Fruit fly (Drosophila melanogaster) whole organism, embryonic: ENCODE data around the gene pbl.

ENCODE experiments used
- Atf-2 ChIP-seq: fragments of 200-800 bp; sonication (Bioruptor generic); optimal IDR thresholded peaks from 2 replicates; lab custom pipeline; 2016; ENCODE audit warnings: missing biosample characterization, missing genetic modification characterization
- CG11696 ChIP-seq: fragments of 200-800 bp; sonication (Bioruptor generic); IDR thresholded peaks from 2 replicates; pipeline ENCODE4 v1.3.6; 2022; ENCODE audit warnings: missing biosample characterization, missing genetic modification characterization
- CG12299 ChIP-seq: fragments of 200-800 bp; sonication (Bioruptor generic); optimal IDR thresholded peaks from 2 replicates; lab custom pipeline; 2018; ENCODE audit warnings: missing biosample characterization, mild to moderate bottlenecking, missing genetic modification characterization
- CG14441 ChIP-seq: fragments of 200-800 bp; sonication (Bioruptor generic); IDR thresholded peaks from 2 replicates; pipeline ENCODE4 v1.3.6; 2022; ENCODE audit warnings: missing biosample characterization, missing genetic modification characterization
- CG1602 ChIP-seq: fragments of 200-800 bp; sonication (Bioruptor generic); optimal IDR thresholded peaks from 3 replicates; lab custom pipeline; 2016; ENCODE audit warnings: missing biosample characterization, missing genetic modification characterization
- CG17328 ChIP-seq: fragments of 200-800 bp; sonication (Bioruptor generic); IDR thresholded peaks from 2 replicates; pipeline ENCODE4 v1.3.6; 2022; ENCODE audit warnings: missing biosample characterization, missing genetic modification characterization
- CG17612 ChIP-seq: fragments of 200-800 bp; sonication (Bioruptor generic); IDR thresholded peaks from 2 replicates; pipeline ENCODE4 v1.3.6; 2022; ENCODE audit warnings: missing biosample characterization, missing genetic modification characterization
- CG18764 ChIP-seq: fragments of 200-800 bp; sonication (Bioruptor generic); optimal IDR thresholded peaks from 3 replicates; lab custom pipeline; 2016; ENCODE audit warnings: missing biosample characterization, missing genetic modification characterization
- CG2199 ChIP-seq: fragments of 200-800 bp; sonication (Bioruptor generic); IDR thresholded peaks from 3 replicates; pipeline ENCODE4 v1.3.6; 2022; ENCODE audit warnings: missing biosample characterization, missing genetic modification characterization
- CG2202 ChIP-seq: fragments of 200-800 bp; sonication (Bioruptor generic); optimal IDR thresholded peaks from 2 replicates; lab custom pipeline; 2018; ENCODE audit warnings: missing biosample characterization, mild to moderate bottlenecking, missing genetic modification characterization
- CG2678 ChIP-seq: fragments of 200-800 bp; sonication (Bioruptor generic); optimal IDR thresholded peaks from 3 replicates; lab custom pipeline; 2019; ENCODE audit warnings: missing biosample characterization, mild to moderate bottlenecking, missing genetic modification characterization, moderate library complexity
- CG3838 ChIP-seq: fragments of 200-800 bp; sonication (Bioruptor generic); optimal IDR thresholded peaks from 3 replicates; lab custom pipeline; 2016; ENCODE audit warnings: missing biosample characterization, missing genetic modification characterization
- CG4617 ChIP-seq: fragments of 200-800 bp; sonication (Bioruptor generic); optimal IDR thresholded peaks from 3 replicates; lab custom pipeline; 2016; ENCODE audit warnings: missing biosample characterization, missing genetic modification characterization, borderline replicate concordance
- CG6254 ChIP-seq: fragments of 200-800 bp; sonication (Bioruptor generic); optimal IDR thresholded peaks from 3 replicates; lab custom pipeline; 2017; ENCODE audit warnings: mild to moderate bottlenecking, missing biosample characterization, missing genetic modification reagents, missing genetic modification characterization
- CG7372 ChIP-seq: fragments of 200-800 bp; sonication (Bioruptor generic); IDR thresholded peaks from 2 replicates; pipeline ENCODE4 v1.3.6; 2022; ENCODE audit warnings: missing biosample characterization, missing genetic modification characterization
- CG7556 ChIP-seq: fragments of 200-800 bp; sonication (Bioruptor generic); optimal IDR thresholded peaks from 2 replicates; lab custom pipeline; 2017; ENCODE audit warnings: missing biosample characterization, mild to moderate bottlenecking, missing genetic modification characterization
- CG7839 ChIP-seq: fragments of 200-800 bp; sonication (Bioruptor generic); optimal IDR thresholded peaks from 3 replicates; lab custom pipeline; 2018; ENCODE audit warnings: missing biosample characterization, mild to moderate bottlenecking, missing genetic modification characterization, moderate library complexity
- CG9609 ChIP-seq: fragments of 200-800 bp; sonication (Bioruptor generic); optimal IDR thresholded peaks from 3 replicates; lab custom pipeline; 2016; ENCODE audit warnings: missing biosample characterization, missing genetic modification characterization
- CTCF ChIP-seq: fragments of 200-800 bp; sonication (Bioruptor generic); optimal IDR thresholded peaks from 2 replicates; lab custom pipeline; 2017; ENCODE audit warnings: missing biosample characterization, mild to moderate bottlenecking, missing genetic modification characterization, moderate library complexity
- CrebB ChIP-seq: fragments of 200-800 bp; sonication (Bioruptor generic); optimal IDR thresholded peaks from 3 replicates; lab custom pipeline; 2018; ENCODE audit warnings: missing biosample characterization, mild to moderate bottlenecking, missing genetic modification characterization
- Deaf1 ChIP-seq: fragments of 200-800 bp; optimal IDR thresholded peaks from 3 replicates; lab custom pipeline; 2019; ENCODE audit warnings: missing biosample characterization, mild to moderate bottlenecking, missing genetic modification characterization, moderate library complexity
- Dip2 ChIP-seq: fragments of 200-800 bp; sonication (Bioruptor generic); IDR thresholded peaks from 2 replicates; pipeline ENCODE4 v1.3.6; 2022; ENCODE audit warnings: missing biosample characterization, missing genetic modification characterization
- HHEX ChIP-seq: fragments of 200-800 bp; sonication (Bioruptor generic); optimal IDR thresholded peaks from 3 replicates; lab custom pipeline; 2017; ENCODE audit warnings: missing biosample characterization, mild to moderate bottlenecking, missing genetic modification characterization, missing genetic modification reagents
- Max ChIP-seq: fragments of 200-800 bp; sonication (Bioruptor generic); optimal IDR thresholded peaks from 2 replicates; lab custom pipeline; 2016; ENCODE audit warnings: missing biosample characterization, mild to moderate bottlenecking, missing genetic modification characterization
- Mrtf ChIP-seq: fragments of 200-800 bp; sonication (Bioruptor generic); IDR thresholded peaks from 3 replicates; pipeline ENCODE4 v1.3.6; 2022; ENCODE audit warnings: missing biosample characterization, missing genetic modification characterization
- Nf-YC ChIP-seq: fragments of 200-800 bp; optimal IDR thresholded peaks from 3 replicates; lab custom pipeline; 2019; ENCODE audit warnings: missing biosample characterization, mild to moderate bottlenecking, missing genetic modification characterization, moderate library complexity
- PHDP ChIP-seq: fragments of 200-800 bp; sonication (Bioruptor generic); optimal IDR thresholded peaks from 3 replicates; lab custom pipeline; 2018; ENCODE audit warnings: missing biosample characterization, mild to moderate bottlenecking, missing genetic modification characterization, moderate library complexity
- Ptx1 ChIP-seq: fragments of 200-800 bp; sonication (Bioruptor generic); IDR thresholded peaks from 2 replicates; pipeline ENCODE4 v1.3.6; 2022; ENCODE audit warnings: missing biosample characterization, missing genetic modification characterization
- Rfx ChIP-seq: fragments of 200-800 bp; sonication (Bioruptor generic); IDR thresholded peaks from 2 replicates; pipeline ENCODE4 v1.3.6; 2022; ENCODE audit warnings: missing biosample characterization, missing genetic modification characterization
- Spps ChIP-seq: fragments of 200-800 bp; sonication (Bioruptor generic); optimal IDR thresholded peaks from 2 replicates; lab custom pipeline; 2018; ENCODE audit warnings: missing biosample characterization, mild to moderate bottlenecking, missing genetic modification characterization
- Xrp1 ChIP-seq: fragments of 200-800 bp; sonication (Bioruptor generic); IDR thresholded peaks from 2 replicates; pipeline ENCODE4 v1.3.6; 2022; ENCODE audit warnings: missing biosample characterization, missing genetic modification characterization
- ab ChIP-seq: fragments of 200-800 bp; sonication (Bioruptor generic); optimal IDR thresholded peaks from 2 replicates; lab custom pipeline; 2016; ENCODE audit warnings: missing biosample characterization, missing genetic modification characterization
- abd-A ChIP-seq: fragments of 200-800 bp; sonication (Bioruptor generic); optimal IDR thresholded peaks from 3 replicates; lab custom pipeline; 2019; ENCODE audit warnings: missing biosample characterization, mild to moderate bottlenecking, missing genetic modification characterization, moderate library complexity
- ci ChIP-seq: fragments of 200-800 bp; sonication (Bioruptor generic); IDR thresholded peaks from 3 replicates; pipeline ENCODE4 v1.3.6; 2022; ENCODE audit warnings: missing biosample characterization, missing genetic modification characterization
- crol ChIP-seq: fragments of 200-800 bp; sonication (Bioruptor generic); IDR thresholded peaks from 2 replicates; pipeline ENCODE4 v1.3.6; 2022; ENCODE audit warnings: missing biosample characterization, missing genetic modification characterization
- emc ChIP-seq: fragments of 200-800 bp; sonication (Bioruptor generic); optimal IDR thresholded peaks from 2 replicates; lab custom pipeline; 2016; ENCODE audit warnings: missing biosample characterization, missing genetic modification characterization
- eyg ChIP-seq: fragments of 200-800 bp; sonication (Bioruptor generic); optimal IDR thresholded peaks from 3 replicates; lab custom pipeline; 2016; ENCODE audit warnings: missing biosample characterization, missing genetic modification characterization
- fd3F ChIP-seq: fragments of 200-800 bp; sonication (Bioruptor generic); optimal IDR thresholded peaks from 2 replicates; lab custom pipeline; 2018; ENCODE audit warnings: missing biosample characterization, mild to moderate bottlenecking, missing genetic modification characterization, moderate library complexity
- gce ChIP-seq: fragments of 200-800 bp; sonication (Bioruptor generic); IDR thresholded peaks from 3 replicates; pipeline ENCODE4 v1.3.6; 2022; ENCODE audit warnings: missing biosample characterization, missing genetic modification characterization
- grn ChIP-seq: fragments of 200-800 bp; sonication (Bioruptor generic); optimal IDR thresholded peaks from 3 replicates; lab custom pipeline; 2017; ENCODE audit warnings: missing biosample characterization, missing genetic modification characterization
- gro ChIP-seq: fragments of 200-800 bp; sonication (Bioruptor generic); optimal IDR thresholded peaks from 2 replicates; lab custom pipeline; 2016; ENCODE audit warnings: missing biosample characterization, missing genetic modification characterization
- ind ChIP-seq: fragments of 200-800 bp; sonication (Bioruptor generic); optimal IDR thresholded peaks from 3 replicates; lab custom pipeline; 2016; ENCODE audit warnings: missing biosample characterization, missing genetic modification characterization
- kni ChIP-seq: fragments of 200-800 bp; sonication (Bioruptor generic); optimal IDR thresholded peaks from 3 replicates; lab custom pipeline; 2017; ENCODE audit warnings: mild to moderate bottlenecking, missing biosample characterization, missing genetic modification reagents, missing genetic modification characterization
- lmd ChIP-seq: fragments of 200-800 bp; sonication (Bioruptor generic); IDR thresholded peaks from 2 replicates; pipeline ENCODE4 v1.3.6; 2022; ENCODE audit warnings: missing biosample characterization, missing genetic modification characterization
- mam ChIP-seq: fragments of 200-800 bp; sonication (Bioruptor generic); optimal IDR thresholded peaks from 3 replicates; lab custom pipeline; 2016; ENCODE audit warnings: missing biosample characterization, missing genetic modification characterization
- org-1 ChIP-seq: fragments of 200-800 bp; sonication (Bioruptor generic); optimal IDR thresholded peaks from 2 replicates; lab custom pipeline; 2017; ENCODE audit warnings: missing biosample characterization, missing genetic modification characterization
- otp ChIP-seq: fragments of 200-800 bp; sonication (Bioruptor generic); IDR thresholded peaks from 3 replicates; pipeline ENCODE4, ENCODE4 v1.3.6; 2022; ENCODE audit warnings: missing biosample characterization, missing genetic modification characterization
- prd ChIP-seq, 3 experiments: fragments of >200 bp in 2 of 3; fragments of 200-800 bp in 1 of 3; sonication (Bioruptor generic) in 1 of 3; optimal IDR thresholded peaks in 2 of 3; IDR thresholded peaks in 1 of 3; 2 replicates in 2 of 3; 3 replicates in 1 of 3; pipeline versions ENCODE4 v1.3.6 to Lab custom; 2017 to 2022; ENCODE audit warnings: missing biosample characterization in 1 of 3, missing genetic modification characterization in 1 of 3
- schlank ChIP-seq: fragments of 200-800 bp; sonication (Bioruptor generic); optimal IDR thresholded peaks from 2 replicates; lab custom pipeline; 2018; ENCODE audit warnings: missing biosample characterization, mild to moderate bottlenecking, missing genetic modification characterization
- sob ChIP-seq: fragments of 200-800 bp; sonication (Bioruptor generic); IDR thresholded peaks from 2 replicates; pipeline ENCODE4 v1.3.6; 2022; ENCODE audit warnings: missing biosample characterization, missing genetic modification characterization
- tup ChIP-seq: fragments of 200-800 bp; sonication (Bioruptor generic); optimal IDR thresholded peaks from 2 replicates; lab custom pipeline; 2016; ENCODE audit warnings: missing biosample characterization, mild to moderate bottlenecking, missing genetic modification characterization, moderate library complexity

Gene pbl

DNA sequence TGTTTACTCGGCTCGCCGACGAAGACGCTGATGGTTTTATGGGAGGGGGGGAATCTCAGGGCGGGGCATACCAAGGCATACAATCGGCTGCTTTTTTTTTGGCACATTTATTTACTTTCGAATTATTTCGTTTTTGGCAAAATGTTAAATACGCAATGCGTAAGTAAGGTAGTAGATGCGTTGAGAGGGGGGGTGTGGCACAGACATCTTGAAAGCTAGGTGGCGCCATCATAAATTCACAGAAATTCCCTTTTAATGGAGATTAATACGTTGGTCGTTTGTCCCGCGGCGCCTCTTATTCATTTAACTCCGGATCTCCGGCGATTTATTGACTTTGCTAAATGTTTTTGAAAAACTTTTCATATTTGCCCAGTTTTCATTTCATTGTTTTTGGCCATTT, 29.8 kb upstream of the pbl start:
- TF ChIP-seq CG7556 (GFP tag; lab: Kevin White, UChicago) = no peak
- TF ChIP-seq CTCF (GFP tag; lab: Kevin White, UChicago) = peak; percentile 87
- TF ChIP-seq eyg (GFP tag; lab: Kevin White, UChicago) = no peak
- TF ChIP-seq Mrtf (GFP tag; lab: Robert Waterston, UW) = no peak
- TF ChIP-seq CG3838 (GFP tag; lab: Kevin White, UChicago) = no peak
- 0 out of 3 replicates have a peak, but pooled peaks have one; percentile 36 for TF ChIP-seq ci (GFP tag; lab: Robert Waterston, UW)
- TF ChIP-seq crol (GFP tag; lab: Robert Waterston, UW) = peak; percentile 82
- TF ChIP-seq gce (GFP tag; lab: Robert Waterston, UW) = 0 out of 3 replicates have a peak, but pooled peaks have one; percentile 34
- no peak for TF ChIP-seq PHDP (tag; lab: Kevin White, UChicago)
- TF ChIP-seq CG17328 = 0 out of 2 replicates have a peak, but pooled peaks have one; percentile 9
- 0 out of 3 replicates have a peak, but pooled peaks have one; percentile 39 for TF ChIP-seq CG2199 (GFP tag; lab: Robert Waterston, UW)
- no peak for TF ChIP-seq CG14441
- TF ChIP-seq otp (GFP tag; lab: Robert Waterston, UW) = 0 out of 3 replicates have a peak, but pooled peaks have one; percentile 13
- peak; percentile 84 for TF ChIP-seq Dip2 (GFP tag; lab: Robert Waterston, UW)
- TF ChIP-seq CG4617 (GFP tag; lab: Kevin White, UChicago) = no peak
- TF ChIP-seq prd (optimal IDR thresholded peaks at IDR 0.05; lab: Kevin White, UChicago) = no peak
- 0 out of 3 replicates have a peak, but pooled peaks have one; percentile 5 for TF ChIP-seq prd (GFP tag; IDR thresholded peaks at IDR 0.05; lab: Robert Waterston, UW)
- no peak for TF ChIP-seq grn (GFP tag; lab: Kevin White, UChicago)
- TF ChIP-seq CG11696 = peak; percentile 12; the same call in 1 of the 2 replicates
- no peak for TF ChIP-seq gro (GFP tag; lab: Kevin White, UChicago)
- TF ChIP-seq CG12299 (tag; lab: Kevin White, UChicago) = no peak
- TF ChIP-seq CG17612 (GFP tag; lab: Robert Waterston, UW) = no peak
- TF ChIP-seq mam (GFP tag; lab: Kevin White, UChicago) = no peak
- TF ChIP-seq Nf-YC (tag; lab: Kevin White, UChicago) = no peak
- no peak for TF ChIP-seq CG1602

DNA sequence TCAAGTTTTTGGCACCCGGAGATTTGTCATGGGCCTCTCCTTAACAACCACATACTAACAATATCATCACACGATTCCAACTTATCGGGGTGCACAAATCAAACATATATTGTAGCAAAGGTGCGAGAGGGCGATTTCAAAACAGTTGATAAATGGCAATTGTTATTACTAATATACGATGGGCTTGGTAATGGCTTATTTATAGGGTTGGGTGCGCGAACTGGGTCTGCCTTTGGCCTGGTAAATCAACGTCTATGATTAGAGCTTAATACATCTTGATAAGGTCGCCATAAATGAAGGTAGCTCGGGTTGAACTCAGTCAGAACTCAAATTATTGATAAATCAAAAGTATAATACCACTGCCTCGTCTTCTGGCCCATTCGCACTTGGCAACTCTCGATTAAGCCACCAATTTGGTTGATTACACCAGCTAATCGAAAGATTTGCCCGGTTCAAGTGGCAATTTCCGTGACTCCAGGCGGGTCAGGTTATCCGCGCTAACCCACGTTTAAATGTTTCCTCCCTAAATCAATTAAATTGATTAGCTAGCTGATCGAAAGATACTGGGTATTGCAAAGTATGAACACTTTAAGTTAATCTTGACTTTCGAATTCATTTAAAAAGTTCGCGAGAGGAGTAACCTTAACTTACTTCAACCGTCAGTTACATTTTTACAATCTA, 28.9 kb upstream of the pbl start:
- TF ChIP-seq CG6254 (GFP tag; lab: Kevin White, UChicago) (no peak), ind (GFP tag; lab: Kevin White, UChicago) (no peak), HHEX (GFP tag; lab: Kevin White, UChicago) (no peak), CG7839 (tag; lab: Kevin White, UChicago) (no peak), CG9609 (GFP tag; lab: Kevin White, UChicago) (no peak), Max (GFP tag; lab: Kevin White, UChicago) (no peak), ab (GFP tag; lab: Kevin White, UChicago) (no peak), Rfx (no peak), org-1 (GFP tag; lab: Kevin White, UChicago) (no peak), Atf-2 (GFP tag; lab: Kevin White, UChicago) (no peak), schlank (no peak), fd3F (GFP tag; lab: Kevin White, UChicago) (no peak), lmd (no peak), CG2202 (tag; lab: Kevin White, UChicago) (no peak), tup (no peak), CG7372 (GFP tag; lab: Robert Waterston, UW) (no peak), CrebB (tag; lab: Kevin White, UChicago) (no peak), abd-A (tag; lab: Kevin White, UChicago) (no peak), sob (GFP tag; lab: Robert Waterston, UW) (no peak), Deaf1 (no peak), kni (no peak), Xrp1 (GFP tag; lab: Robert Waterston, UW) (no peak), Ptx1 (GFP tag; lab: Robert Waterston, UW) (no peak), CG2678 (tag; lab: Kevin White, UChicago) (peak; percentile 4), Spps (no peak), emc (GFP tag; lab: Kevin White, UChicago) (no peak), CG12299 (tag; lab: Kevin White, UChicago) (no peak), CG18764 (no peak)
